Worm (Caenorhabditis elegans) whole organism, L2 larva: Measurements from ENCODE around the gene apx-1.

Source experiments
- C34F6.9 ChIP-seq: fragments of 150-350 bp; optimal IDR thresholded peaks from 2 replicates; lab custom pipeline; 2014; ENCODE audit warnings: missing biosample characterization, missing genetic modification characterization
- F13H6.1 ChIP-seq: sonication (generic microtip); optimal IDR thresholded peaks from 2 replicates; lab custom pipeline; 2016; ENCODE audit warnings: missing genetic modification characterization, missing compliant biosample characterization
- Y55F3AM.14 ChIP-seq: fragments of 200-800 bp; sonication (Bioruptor generic); optimal IDR thresholded peaks from 2 replicates; lab custom pipeline; 2018; ENCODE audit warnings: mild to moderate bottlenecking, missing genetic modification characterization, missing compliant biosample characterization
- ZK546.5 ChIP-seq: sonication (generic microtip); optimal IDR thresholded peaks from 2 replicates; lab custom pipeline; 2017; ENCODE audit warnings: missing biosample characterization, missing genetic modification characterization
- aly-2 ChIP-seq: fragments of 150-350 bp; optimal IDR thresholded peaks from 2 replicates; lab custom pipeline; 2014; ENCODE audit warnings: missing biosample characterization, missing genetic modification characterization
- ama-1 ChIP-seq: fragments of 150-350 bp; optimal IDR thresholded peaks from 2 replicates; lab custom pipeline; 2018; ENCODE audit warnings: inconsistent platforms
- blmp-1 ChIP-seq: sonication (generic microtip); optimal IDR thresholded peaks from 2 replicates; lab custom pipeline; 2017; ENCODE audit warnings: missing genetic modification characterization, mild to moderate bottlenecking, missing compliant biosample characterization, antibody characterized with exemption, moderate library complexity; ENCODE audit not compliant: insufficient read depth
- ceh-16 ChIP-seq: fragments of 150-350 bp; optimal IDR thresholded peaks from 2 replicates; lab custom pipeline; 2014; ENCODE audit warnings: missing biosample characterization, missing genetic modification characterization
- ceh-82 ChIP-seq: fragments of 150-350 bp; optimal IDR thresholded peaks from 2 replicates; lab custom pipeline; 2014; ENCODE audit warnings: missing biosample characterization, missing genetic modification characterization
- egl-27 ChIP-seq: sonication (generic microtip); optimal IDR thresholded peaks from 3 replicates; lab custom pipeline; 2017; ENCODE audit warnings: missing biosample characterization, missing genetic modification reagents, missing genetic modification characterization
- elt-3 ChIP-seq: sonication (generic microtip); optimal IDR thresholded peaks from 2 replicates; lab custom pipeline; 2017; ENCODE audit warnings: missing biosample characterization, missing genetic modification characterization
- fos-1 ChIP-seq: fragments of 150-350 bp; optimal IDR thresholded peaks from 2 replicates; lab custom pipeline; 2014; ENCODE audit warnings: missing biosample characterization, missing genetic modification characterization
- lin-11 ChIP-seq: fragments of 150-350 bp; sonication (generic microtip); optimal IDR thresholded peaks from 2 replicates; lab custom pipeline; 2014; ENCODE audit warnings: missing biosample characterization, missing genetic modification characterization, inconsistent platforms, mixed read lengths
- lin-13 ChIP-seq: fragments of 150-350 bp; optimal IDR thresholded peaks from 2 replicates; lab custom pipeline; 2014; ENCODE audit warnings: missing biosample characterization, missing genetic modification reagents, missing genetic modification characterization
- lin-39 ChIP-seq: fragments of 150-350 bp; optimal IDR thresholded peaks from 2 replicates; lab custom pipeline; 2014; ENCODE audit warnings: missing biosample characterization, missing genetic modification reagents, missing genetic modification characterization
- lsy-2 ChIP-seq, 2 experiments: fragments of 150-350 bp in 1 of 2; sonication (generic microtip) in 1 of 2; optimal IDR thresholded peaks; 2 replicates each; lab custom pipeline; 2014 to 2017; ENCODE audit warnings: missing biosample characterization in 2 of 2, missing genetic modification characterization in 2 of 2
- mab-5 ChIP-seq: fragments of 150-350 bp; optimal IDR thresholded peaks from 2 replicates; lab custom pipeline; 2014; ENCODE audit warnings: missing biosample characterization, missing genetic modification characterization
- nhr-10 ChIP-seq: sonication (generic microtip); optimal IDR thresholded peaks from 2 replicates; lab custom pipeline; 2017; ENCODE audit warnings: missing biosample characterization, missing genetic modification characterization
- nhr-11 ChIP-seq: fragments of 150-350 bp; optimal IDR thresholded peaks from 2 replicates; lab custom pipeline; 2014; ENCODE audit warnings: missing biosample characterization, missing genetic modification characterization
- nhr-12 ChIP-seq: fragments of 150-350 bp; optimal IDR thresholded peaks from 2 replicates; lab custom pipeline; 2014; ENCODE audit warnings: missing biosample characterization, missing genetic modification characterization
- nhr-129 ChIP-seq: fragments of 150-350 bp; optimal IDR thresholded peaks from 2 replicates; lab custom pipeline; 2014; ENCODE audit warnings: missing biosample characterization, missing genetic modification characterization
- nhr-21 ChIP-seq: fragments of 150-350 bp; optimal IDR thresholded peaks from 2 replicates; lab custom pipeline; 2014; ENCODE audit warnings: missing biosample characterization, missing genetic modification characterization
- nhr-23 ChIP-seq: fragments of 150-350 bp; optimal IDR thresholded peaks from 2 replicates; lab custom pipeline; 2014; ENCODE audit warnings: missing biosample characterization, missing genetic modification reagents, missing genetic modification characterization
- nhr-77 ChIP-seq: fragments of 150-350 bp; optimal IDR thresholded peaks from 2 replicates; lab custom pipeline; 2014; ENCODE audit warnings: missing biosample characterization, missing genetic modification characterization
- peb-1 ChIP-seq: fragments of 150-350 bp; optimal IDR thresholded peaks from 2 replicates; lab custom pipeline; 2014; ENCODE audit warnings: missing biosample characterization, missing genetic modification characterization
- sem-4 ChIP-seq: fragments of 150-350 bp; optimal IDR thresholded peaks from 2 replicates; lab custom pipeline; 2014; ENCODE audit warnings: missing biosample characterization, missing genetic modification reagents, missing genetic modification characterization
- sma-9 ChIP-seq, 2 experiments: fragments of 150-350 bp in 1 of 2; sonication (generic microtip) in 1 of 2; optimal IDR thresholded peaks; 2 replicates each; lab custom pipeline; 2014 to 2016; ENCODE audit warnings: missing genetic modification characterization in 2 of 2, mild to moderate bottlenecking in 1 of 2, missing biosample characterization in 1 of 2, missing compliant biosample characterization in 1 of 2, missing genetic modification reagents in 1 of 2, moderate library complexity in 1 of 2
- snpc-4 ChIP-seq: fragments of 150-350 bp; optimal IDR thresholded peaks from 2 replicates; lab custom pipeline; 2014; ENCODE audit warnings: missing biosample characterization, missing genetic modification characterization
- unc-39 ChIP-seq: fragments of 150-350 bp; optimal IDR thresholded peaks from 2 replicates; lab custom pipeline; 2014; ENCODE audit warnings: missing biosample characterization, missing genetic modification characterization
- unc-55 ChIP-seq: fragments of 150-350 bp; sonication (generic microtip); optimal IDR thresholded peaks from 3 replicates; lab custom pipeline; 2014; ENCODE audit warnings: missing biosample characterization, missing genetic modification reagents, missing genetic modification characterization
- unc-62 ChIP-seq: fragments of 150-350 bp; optimal IDR thresholded peaks from 2 replicates; lab custom pipeline; 2014; ENCODE audit warnings: missing biosample characterization, missing genetic modification reagents, missing genetic modification characterization
- zag-1 ChIP-seq: fragments of 150-350 bp; optimal IDR thresholded peaks from 2 replicates; lab custom pipeline; 2014; ENCODE audit warnings: missing biosample characterization, missing genetic modification characterization
- ztf-1 ChIP-seq: fragments of 200-800 bp; sonication (Bioruptor generic); conservative IDR thresholded peaks from 2 replicates; pipeline ENCODE4 v1.3.6; 2022; ENCODE audit warnings: missing genetic modification characterization, missing compliant biosample characterization
- ztf-11 ChIP-seq: sonication (generic microtip); optimal IDR thresholded peaks from 2 replicates; lab custom pipeline; 2017; ENCODE audit warnings: missing biosample characterization, missing genetic modification characterization
- ztf-4 ChIP-seq: fragments of 150-350 bp; optimal IDR thresholded peaks from 2 replicates; lab custom pipeline; 2014; ENCODE audit warnings: missing biosample characterization, missing genetic modification characterization

apx-1 gene

DNA sequence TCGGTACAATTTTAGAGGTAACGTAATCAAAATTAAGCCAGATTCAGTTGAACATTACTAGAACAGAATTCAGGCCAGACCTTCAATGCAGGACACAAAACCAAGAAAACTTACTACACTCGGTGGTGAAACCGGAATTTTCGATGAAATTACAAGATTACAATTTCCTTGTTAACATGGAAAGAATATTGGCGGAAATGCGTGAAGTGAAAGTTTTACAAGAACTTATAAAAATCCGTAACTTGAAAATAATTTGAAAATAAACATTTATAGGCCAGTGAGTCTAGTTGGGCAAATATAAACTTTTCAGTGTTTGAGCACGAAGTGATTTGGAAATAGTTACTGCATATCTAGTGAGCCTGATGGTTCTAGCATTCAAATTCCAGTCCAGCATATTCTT lies 24.9 kb downstream of the apx-1 start, which contains the start of gene K08D9.6:
Gene K08D9.6, minus strand, starts transcription at position 101 of the 400 bp plus-strand sequence.
- TF ChIP-seq nhr-77 (no peak), sma-9 (GFP tag; optimal IDR thresholded peaks at IDR 0.05; lab: Kevin White, UChicago) (no peak), sma-9 (tag; optimal IDR thresholded peaks at IDR 0.05; lab: Kevin White, UChicago) (no peak), peb-1 (tag; lab: Kevin White, UChicago) (no peak), nhr-11 (tag; lab: Kevin White, UChicago) (no peak), lin-13 (GFP tag; lab: Kevin White, UChicago) (no peak)

DNA sequence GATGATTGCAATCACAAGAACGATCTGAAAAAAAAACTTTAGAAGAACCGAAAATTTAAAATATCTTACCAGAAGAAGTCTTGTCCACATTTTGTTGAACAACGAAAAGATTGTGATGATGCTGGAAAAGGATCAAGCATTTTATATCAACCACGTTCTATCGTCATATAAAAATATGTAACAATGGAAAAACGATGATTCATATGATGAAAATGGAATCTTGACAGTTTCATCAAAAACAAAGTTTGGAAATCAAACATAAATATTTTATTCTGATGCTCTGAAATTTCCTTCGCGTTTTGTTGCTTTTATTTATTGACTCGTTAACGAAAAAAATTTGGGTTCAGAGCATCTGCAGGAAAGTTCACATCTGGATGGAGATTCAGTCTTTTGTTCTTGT lies 26.6 kb downstream of the apx-1 start, which contains the start of the genes K08D9.9 and str-16:
Gene K08D9.9, minus strand, starts transcription at position 101 of the 400 bp plus-strand sequence.
Gene str-16, plus strand, starts transcription at position 266 of the 400 bp plus-strand sequence.
- no peak for TF ChIP-seq Y55F3AM.14 (GFP tag; lab: Kevin White, UChicago)
- TF ChIP-seq mab-5 (tag; lab: Kevin White, UChicago): no peak
- no peak for TF ChIP-seq F13H6.1 (tag; lab: Kevin White, UChicago)
- no peak for TF ChIP-seq lin-39 (tag; lab: Kevin White, UChicago)
- TF ChIP-seq ztf-1 (GFP tag; lab: Robert Waterston, UW): no peak
- TF ChIP-seq nhr-23: no peak
- no peak for TF ChIP-seq ama-1 (lab: Kevin White, UChicago)
- TF ChIP-seq peb-1 (tag; lab: Kevin White, UChicago): no peak
- no peak for TF ChIP-seq unc-55 (GFP tag; lab: Kevin White, UChicago)

DNA sequence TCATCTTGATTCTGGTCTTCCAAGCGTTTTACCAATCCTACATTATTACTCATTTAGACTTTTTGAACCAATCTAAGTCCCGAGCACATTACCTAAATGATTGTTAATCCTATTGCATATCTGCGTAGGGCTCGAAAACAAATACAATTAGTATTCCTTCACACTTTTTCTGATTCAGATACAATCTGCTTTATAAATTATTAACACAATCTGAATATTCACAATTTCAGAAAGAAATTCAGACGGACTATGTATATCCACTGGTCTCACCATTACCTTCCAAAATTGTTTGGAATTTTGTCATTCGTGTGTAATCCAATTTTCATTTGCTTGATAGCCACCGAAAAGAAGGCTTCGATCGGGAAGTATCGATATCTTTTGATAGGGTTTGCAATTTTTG lies 31.2 kb downstream of the apx-1 start, which contains the start of gene srj-11:
Gene srj-11, plus strand, starts transcription at position 250 of the 400 bp plus-strand sequence.
- no peak for TF ChIP-seq mab-5 (tag; lab: Kevin White, UChicago)
- TF ChIP-seq unc-39 (tag; lab: Kevin White, UChicago): no peak
- TF ChIP-seq lin-13 (GFP tag; lab: Kevin White, UChicago): no peak
- TF ChIP-seq ama-1 (lab: Kevin White, UChicago): no peak
- TF ChIP-seq ZK546.5 (tag; lab: Kevin White, UChicago): no peak
- no peak for TF ChIP-seq Y55F3AM.14 (GFP tag; lab: Kevin White, UChicago)
- TF ChIP-seq ztf-11 (tag; lab: Kevin White, UChicago): no peak
- TF ChIP-seq ztf-1 (GFP tag; lab: Robert Waterston, UW): no peak
- TF ChIP-seq lsy-2 (tag; optimal IDR thresholded peaks at IDR 0.05; lab: Kevin White, UChicago): no peak
- TF ChIP-seq nhr-11 (tag; lab: Kevin White, UChicago): no peak
- no peak for TF ChIP-seq nhr-21 (tag; lab: Kevin White, UChicago)
- TF ChIP-seq aly-2: no peak
- no peak for TF ChIP-seq unc-62 (GFP tag; lab: Kevin White, UChicago)
- no peak for TF ChIP-seq nhr-77

DNA sequence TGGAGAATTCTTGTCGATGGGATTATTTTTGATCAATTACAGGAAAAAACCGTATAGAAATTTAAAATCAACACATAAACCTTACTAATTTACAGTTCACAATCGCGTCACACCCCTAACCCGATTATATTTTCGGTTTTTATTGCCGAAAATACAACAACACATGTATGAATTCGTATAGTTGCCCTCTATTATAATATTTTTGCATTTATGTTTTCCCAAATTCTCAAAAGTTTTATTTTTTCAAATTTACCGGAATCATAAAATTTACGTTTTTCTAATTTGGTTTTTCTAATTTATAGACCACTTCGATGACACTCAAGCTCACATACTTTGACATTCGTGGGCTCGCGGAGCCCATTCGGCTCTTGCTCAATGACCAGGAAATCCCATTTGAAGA lies 33.0 kb downstream of the apx-1 start, which contains the start of gene gst-23:
Gene gst-23, plus strand, starts transcription at position 301 of the 400 bp plus-strand sequence.
- no peak for TF ChIP-seq C34F6.9
- no peak for TF ChIP-seq elt-3 (tag; lab: Kevin White, UChicago)
- TF ChIP-seq sma-9 (GFP tag; optimal IDR thresholded peaks at IDR 0.05; lab: Kevin White, UChicago): no peak
- TF ChIP-seq sma-9 (tag; optimal IDR thresholded peaks at IDR 0.05; lab: Kevin White, UChicago): no peak
- TF ChIP-seq egl-27 (tag; lab: Kevin White, UChicago): no peak
- TF ChIP-seq nhr-11 (tag; lab: Kevin White, UChicago): no peak
- TF ChIP-seq F13H6.1 (tag; lab: Kevin White, UChicago): no peak
- no peak for TF ChIP-seq unc-62 (GFP tag; lab: Kevin White, UChicago)
- TF ChIP-seq unc-39 (tag; lab: Kevin White, UChicago): no peak
- TF ChIP-seq ztf-1 (GFP tag; lab: Robert Waterston, UW): no peak
- TF ChIP-seq nhr-21 (tag; lab: Kevin White, UChicago): no peak
- no peak for TF ChIP-seq mab-5 (tag; lab: Kevin White, UChicago)
- no peak for TF ChIP-seq ceh-16 (tag; lab: Kevin White, UChicago)
- TF ChIP-seq fos-1 (tag; lab: Kevin White, UChicago): no peak
- no peak for TF ChIP-seq snpc-4 (tag; lab: Kevin White, UChicago)

DNA sequence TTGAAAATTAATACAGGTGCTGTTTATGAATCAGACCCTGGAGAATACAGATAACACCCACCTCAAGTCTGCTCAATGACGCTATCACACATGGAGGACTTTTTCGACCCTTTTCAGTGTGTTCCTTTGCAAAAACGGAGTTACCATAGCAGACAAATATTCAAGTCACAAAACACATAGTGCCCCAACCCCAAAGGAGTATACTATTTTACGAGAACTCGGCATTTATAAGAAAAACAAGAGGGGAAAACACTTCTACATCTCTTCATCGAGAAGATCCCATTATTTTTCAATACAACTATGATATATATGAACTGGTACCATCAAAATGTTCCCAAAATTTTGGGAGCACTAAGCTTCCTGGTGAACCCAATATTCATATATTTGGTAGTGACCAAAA lies 34.7 kb downstream of the apx-1 start, which contains the start of gene srj-7:
Gene srj-7, plus strand, starts transcription at position 301 of the 400 bp plus-strand sequence.
- TF ChIP-seq ama-1 (lab: Kevin White, UChicago): no peak
- no peak for TF ChIP-seq nhr-10
- TF ChIP-seq aly-2: no peak
- TF ChIP-seq ztf-4 (tag; lab: Kevin White, UChicago): no peak
- TF ChIP-seq sem-4 (tag; lab: Kevin White, UChicago): no peak
- TF ChIP-seq fos-1 (tag; lab: Kevin White, UChicago): no peak
- no peak for TF ChIP-seq blmp-1 (tag; lab: Kevin White, UChicago)
- TF ChIP-seq lin-11 (tag; lab: Kevin White, UChicago): no peak
- TF ChIP-seq ceh-82 (tag; lab: Kevin White, UChicago): no peak
- TF ChIP-seq nhr-129 (tag; lab: Kevin White, UChicago): no peak
- no peak for TF ChIP-seq unc-62 (GFP tag; lab: Kevin White, UChicago)
- no peak for TF ChIP-seq Y55F3AM.14 (GFP tag; lab: Kevin White, UChicago)
- TF ChIP-seq zag-1 (tag; lab: Kevin White, UChicago): no peak
- no peak for TF ChIP-seq peb-1 (tag; lab: Kevin White, UChicago)
- no peak for TF ChIP-seq nhr-12 (tag; lab: Kevin White, UChicago)
- TF ChIP-seq, all 48 proteins: peak for 0
